Worm (Caenorhabditis elegans) whole organism, L1 larva: ENCODE measurements around the gene srw-1.

Experiments used
- ceh-82 ChIP-seq, 3 experiments: fragments of 150-350 bp in 1 of 3; sonication (generic microtip) in 2 of 3; optimal IDR thresholded peaks; 2 replicates each; lab custom pipeline; 2014 to 2017; ENCODE audit warnings: missing biosample characterization in 3 of 3, missing genetic modification characterization in 3 of 3
- ces-1 ChIP-seq: fragments of 150-350 bp; optimal IDR thresholded peaks from 2 replicates; lab custom pipeline; 2014; ENCODE audit warnings: missing biosample characterization, missing genetic modification reagents, missing genetic modification characterization
- elt-3 ChIP-seq, 6 experiments: fragments of 150-350 bp in 1 of 6; sonication (generic microtip); optimal IDR thresholded peaks; 2 replicates each; lab custom pipeline; 2017 to 2018; ENCODE audit warnings: missing biosample characterization in 6 of 6, missing genetic modification characterization in 6 of 6, inconsistent platforms in 1 of 6
- fkh-8 ChIP-seq: sonication (generic microtip); optimal IDR thresholded peaks from 2 replicates; lab custom pipeline; 2016; ENCODE audit warnings: mild to moderate bottlenecking, missing genetic modification characterization, missing compliant biosample characterization
- hlh-4 ChIP-seq: sonication (generic microtip); optimal IDR thresholded peaks from 2 replicates; lab custom pipeline; 2016; ENCODE audit warnings: mild to moderate bottlenecking, missing genetic modification characterization, missing compliant biosample characterization
- lin-39 ChIP-seq: fragments of 150-350 bp; optimal IDR thresholded peaks from 2 replicates; lab custom pipeline; 2014; ENCODE audit warnings: missing biosample characterization, missing genetic modification reagents, missing genetic modification characterization
- lsy-2 ChIP-seq, 2 experiments: fragments of 150-350 bp; optimal IDR thresholded peaks; 2 replicates each; lab custom pipeline; 2014; ENCODE audit warnings: missing biosample characterization in 2 of 2, missing genetic modification characterization in 2 of 2
- mep-1 ChIP-seq: fragments of 150-350 bp; optimal IDR thresholded peaks from 2 replicates; lab custom pipeline; 2014; ENCODE audit warnings: missing biosample characterization, missing genetic modification characterization
- nhr-84 ChIP-seq: sonication (generic microtip); optimal IDR thresholded peaks from 2 replicates; lab custom pipeline; 2017; ENCODE audit warnings: missing biosample characterization, missing genetic modification characterization
- pax-3 ChIP-seq: fragments of 200-800 bp; sonication (Bioruptor generic); optimal IDR thresholded peaks from 2 replicates; lab custom pipeline; 2018; ENCODE audit warnings: mild to moderate bottlenecking, missing genetic modification characterization, moderate library complexity, missing compliant biosample characterization
- unc-130 ChIP-seq: fragments of 150-350 bp; optimal IDR thresholded peaks from 2 replicates; lab custom pipeline; 2017; ENCODE audit warnings: missing biosample characterization, missing genetic modification characterization, inconsistent platforms
- unc-62 ChIP-seq: fragments of 150-350 bp; optimal IDR thresholded peaks from 2 replicates; lab custom pipeline; 2014; ENCODE audit warnings: missing biosample characterization, missing genetic modification reagents, missing genetic modification characterization

DNA sequence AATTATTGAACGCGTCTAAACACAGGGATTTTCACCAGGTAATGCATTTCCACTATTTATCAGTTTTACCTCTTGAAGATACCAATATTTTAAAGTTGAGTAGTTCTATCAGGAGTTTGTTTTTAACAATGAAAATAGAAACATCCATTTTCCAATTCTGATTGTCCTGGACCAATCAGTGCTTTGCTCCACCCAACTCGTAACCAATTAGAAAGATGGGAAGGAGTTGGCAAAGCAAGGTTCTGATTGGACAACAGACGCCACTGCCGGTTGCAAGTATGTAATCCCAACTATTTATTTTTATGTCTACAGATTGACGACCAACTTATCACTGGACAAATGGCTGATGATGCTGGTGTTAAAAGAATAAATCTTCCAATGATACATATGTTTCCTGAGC lies 47.9 kb upstream of the srw-1 start:
- TF ChIP-seq pax-3 (tag; lab: Kevin White, UChicago) (no peak), ces-1 (GFP tag; lab: Kevin White, UChicago) (no peak), mep-1 (no peak), ceh-82 (tag; optimal IDR thresholded peaks at IDR 0.05; lab: Kevin White, UChicago) (no peak), unc-62 (GFP tag; lab: Kevin White, UChicago) (no peak), lin-39 (tag; lab: Kevin White, UChicago) (no peak), elt-3 (tag; optimal IDR thresholded peaks at IDR 0.05; lab: Kevin White, UChicago) (no peak), nhr-84 (no peak), hlh-4 (tag; lab: Kevin White, UChicago) (no peak), unc-130 (tag; lab: Kevin White, UChicago) (no peak), lsy-2 (tag; optimal IDR thresholded peaks at IDR 0.05; lab: Kevin White, UChicago) (no peak), fkh-8 (tag; lab: Kevin White, UChicago) (no peak)
